Worm (Caenorhabditis elegans) whole organism, L3 larva: ENCODE measurements around the gene npr-10.

Experiments
- elt-2 ChIP-seq: sonication (generic microtip); optimal IDR thresholded peaks from 2 replicates; lab custom pipeline; 2016; ENCODE audit warnings: missing genetic modification reagents, mild to moderate bottlenecking, missing genetic modification characterization, missing compliant biosample characterization
- nhr-25 ChIP-seq: sonication (generic microtip); optimal IDR thresholded peaks from 2 replicates; lab custom pipeline; 2017; ENCODE audit warnings: missing biosample characterization, missing genetic modification characterization
- ztf-4 ChIP-seq: fragments of 150-350 bp; optimal IDR thresholded peaks from 2 replicates; lab custom pipeline; 2014; ENCODE audit warnings: missing biosample characterization, missing genetic modification characterization

DNA sequence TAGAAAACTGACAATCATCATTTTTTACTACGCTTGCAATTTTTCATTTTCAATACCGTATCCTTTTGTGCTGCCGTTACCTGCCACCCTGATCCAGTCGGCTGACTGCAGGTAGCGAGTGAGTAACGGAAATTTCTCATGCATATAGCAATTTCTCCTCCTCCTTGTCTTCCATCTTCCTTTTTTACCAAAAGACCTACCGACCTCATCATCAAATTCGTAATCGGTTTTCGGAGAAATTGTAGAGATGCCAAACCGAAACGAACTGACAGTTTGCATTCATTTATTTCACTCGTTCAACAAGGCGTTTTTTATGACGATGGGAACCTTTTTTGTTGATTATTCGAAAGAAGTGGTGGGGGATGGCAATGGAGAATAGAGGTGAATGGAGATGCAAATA is 16.2 kb downstream of the npr-10 start:
- TF ChIP-seq nhr-25 (tag; lab: Kevin White, UChicago) (peak; percentile 54), elt-2 (tag; lab: Kevin White, UChicago) (no peak), ztf-4 (no peak)
